Worm (Caenorhabditis elegans): ENCODE measurements around the gene srd-5.

DNA sequence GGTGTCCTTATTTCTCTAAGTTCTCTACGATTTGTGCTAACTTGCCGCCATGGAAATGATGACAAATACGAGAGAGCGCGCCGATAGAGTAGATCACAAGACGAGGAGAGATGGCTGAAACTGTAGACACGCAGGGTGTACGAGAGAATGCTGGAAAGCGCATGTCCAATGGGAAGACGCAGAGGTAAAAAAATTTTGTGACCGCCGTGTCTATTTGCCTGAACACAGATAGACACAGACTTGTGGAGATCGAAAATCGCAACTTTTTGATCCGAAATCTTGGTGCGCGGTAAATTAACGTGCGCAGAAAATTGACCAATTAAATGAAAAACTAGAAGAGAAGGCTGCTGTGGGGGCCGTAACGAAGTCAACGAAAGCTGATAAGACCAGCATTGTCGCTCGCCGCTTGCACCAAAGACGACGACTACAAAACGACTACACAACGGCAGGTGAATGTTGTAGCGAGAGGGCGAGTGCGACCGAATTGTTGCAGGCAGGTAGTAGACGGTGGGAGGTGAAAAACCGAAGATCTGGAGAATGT, 17.1 kb downstream of the srd-5 start:
- no peak for TF ChIP-seq cebp-2 (GFP tag; IDR thresholded peaks at IDR 0.05)
- TF ChIP-seq ceh-79 (tag; optimal IDR thresholded peaks at IDR 0.05) = no peak
- no peak for TF ChIP-seq F52B5.7 (tag; optimal IDR thresholded peaks at IDR 0.05)
- TF ChIP-seq F23B12.7 (tag; optimal IDR thresholded peaks at IDR 0.05; ENCODE audit: insufficient read depth) = no peak

Data from whole organism, young adult.